Fruit fly (Drosophila melanogaster) whole organism, prepupa: ENCODE results near the gene Dnaaf6.

Experiments
- Blimp-1 ChIP-seq: fragments of 200-800 bp; sonication (Bioruptor generic); optimal IDR thresholded peaks from 3 replicates; lab custom pipeline; 2017; ENCODE audit warnings: missing biosample characterization, missing genetic modification characterization, mild to moderate bottlenecking, moderate library complexity, missing genetic modification reagents
- CG10631 ChIP-seq: fragments of 200-800 bp; sonication (Bioruptor generic); optimal IDR thresholded peaks from 2 replicates; lab custom pipeline; 2016; ENCODE audit warnings: missing biosample characterization, missing genetic modification characterization
- CG10669 ChIP-seq: fragments of 200-800 bp; sonication (Bioruptor generic); optimal IDR thresholded peaks from 3 replicates; lab custom pipeline; 2018; ENCODE audit warnings: missing biosample characterization, mild to moderate bottlenecking, missing genetic modification characterization, moderate library complexity
- CG11294 ChIP-seq: fragments of 200-800 bp; sonication (Bioruptor generic); IDR thresholded peaks from 2 replicates; pipeline ENCODE4 v1.3.6; 2022; ENCODE audit warnings: missing biosample characterization, missing genetic modification characterization
- CG16779 ChIP-seq: fragments of 200-800 bp; sonication (Bioruptor generic); optimal IDR thresholded peaks from 3 replicates; lab custom pipeline; 2017; ENCODE audit warnings: missing biosample characterization, mild to moderate bottlenecking, missing genetic modification characterization
- CG3032 ChIP-seq: fragments of 200-800 bp; optimal IDR thresholded peaks from 2 replicates; lab custom pipeline; 2019; ENCODE audit warnings: missing biosample characterization, mild to moderate bottlenecking, missing genetic modification characterization, moderate library complexity
- CG34406 ChIP-seq: fragments of 200-800 bp; sonication (Bioruptor generic); optimal IDR thresholded peaks from 3 replicates; lab custom pipeline; 2016; ENCODE audit warnings: missing biosample characterization, missing genetic modification characterization
- CG6163 ChIP-seq: fragments of 200-800 bp; sonication (Bioruptor generic); IDR thresholded peaks from 3 replicates; pipeline ENCODE4 v1.3.6; 2022; ENCODE audit warnings: missing biosample characterization, missing genetic modification characterization
- CG6854 ChIP-seq: fragments of 200-800 bp; sonication (Bioruptor generic); optimal IDR thresholded peaks from 2 replicates; lab custom pipeline; 2017; ENCODE audit warnings: missing biosample characterization, mild to moderate bottlenecking, missing genetic modification characterization
- CG7368 ChIP-seq: fragments of 200-800 bp; sonication (Bioruptor generic); optimal IDR thresholded peaks from 3 replicates; lab custom pipeline; 2016; ENCODE audit warnings: missing biosample characterization, missing genetic modification characterization
- CG8632 ChIP-seq: fragments of 200-800 bp; sonication (Bioruptor generic); optimal IDR thresholded peaks from 3 replicates; lab custom pipeline; 2016; ENCODE audit warnings: missing biosample characterization, missing genetic modification characterization
- CG9139 ChIP-seq: fragments of 200-800 bp; sonication (Bioruptor generic); optimal IDR thresholded peaks from 3 replicates; lab custom pipeline; 2017; ENCODE audit warnings: missing biosample characterization, mild to moderate bottlenecking, missing genetic modification characterization
- Eip78C ChIP-seq: fragments of 200-800 bp; sonication (Bioruptor generic); peaks from one replicate; lab custom pipeline; 2016; ENCODE audit warnings: missing biosample characterization, missing genetic modification characterization
- Ets96B ChIP-seq: fragments of 200-800 bp; optimal IDR thresholded peaks from 2 replicates; lab custom pipeline; 2019; ENCODE audit warnings: missing biosample characterization, mild to moderate bottlenecking, missing genetic modification characterization, moderate library complexity
- Gug ChIP-seq: fragments of 200-800 bp; sonication (Bioruptor generic); IDR thresholded peaks from 2 replicates; pipeline ENCODE4 v1.3.6; 2022; ENCODE audit warnings: missing biosample characterization, missing genetic modification characterization
- Hr38 ChIP-seq: sonication (Bioruptor generic); optimal IDR thresholded peaks from 2 replicates; lab custom pipeline; 2016; ENCODE audit warnings: missing biosample characterization, missing genetic modification characterization
- Hr4 ChIP-seq: fragments of 200-800 bp; sonication (Bioruptor generic); optimal IDR thresholded peaks from 3 replicates; lab custom pipeline; 2016; ENCODE audit warnings: missing biosample characterization, missing genetic modification characterization
- Lpt ChIP-seq: fragments of 200-800 bp; sonication (Bioruptor generic); optimal IDR thresholded peaks from 3 replicates; lab custom pipeline; 2016; ENCODE audit warnings: missing biosample characterization, missing genetic modification characterization
- Met ChIP-seq: fragments of 200-800 bp; sonication (Bioruptor generic); optimal IDR thresholded peaks from 3 replicates; lab custom pipeline; 2016; ENCODE audit warnings: missing biosample characterization, missing genetic modification characterization
- Smox ChIP-seq: fragments of 200-800 bp; sonication (Bioruptor generic); optimal IDR thresholded peaks from 3 replicates; lab custom pipeline; 2016; ENCODE audit warnings: missing biosample characterization, missing genetic modification characterization
- achi ChIP-seq: fragments of 200-800 bp; sonication (Bioruptor generic); optimal IDR thresholded peaks from 3 replicates; lab custom pipeline; 2016; ENCODE audit warnings: missing biosample characterization, missing genetic modification characterization
- dsx ChIP-seq: fragments of 200-800 bp; optimal IDR thresholded peaks from 3 replicates; lab custom pipeline; 2019; ENCODE audit warnings: missing biosample characterization, mild to moderate bottlenecking, missing genetic modification characterization, moderate library complexity; ENCODE audit not compliant: poor library complexity, severe bottlenecking
- eg ChIP-seq: fragments of 200-800 bp; sonication (Bioruptor generic); IDR thresholded peaks from 3 replicates; pipeline ENCODE4 v1.3.6; 2022; ENCODE audit warnings: missing biosample characterization, missing genetic modification characterization
- fd59A ChIP-seq: fragments of 200-800 bp; sonication (Bioruptor generic); optimal IDR thresholded peaks from 2 replicates; lab custom pipeline; 2017; ENCODE audit warnings: missing biosample characterization, mild to moderate bottlenecking, missing genetic modification characterization, missing genetic modification reagents
- fkh ChIP-seq: fragments of 200-800 bp; sonication (Bioruptor generic); optimal IDR thresholded peaks from 3 replicates; lab custom pipeline; 2017; ENCODE audit warnings: missing biosample characterization, mild to moderate bottlenecking, missing genetic modification characterization, moderate library complexity
- lz ChIP-seq: fragments of 200-800 bp; sonication (Bioruptor generic); optimal IDR thresholded peaks from 3 replicates; lab custom pipeline; 2016; ENCODE audit warnings: missing biosample characterization, missing genetic modification characterization
- net ChIP-seq: fragments of 200-800 bp; sonication (Bioruptor generic); optimal IDR thresholded peaks from 3 replicates; lab custom pipeline; 2016; ENCODE audit warnings: missing biosample characterization, missing genetic modification characterization
- pdm3 ChIP-seq: fragments of 200-800 bp; sonication (Bioruptor generic); optimal IDR thresholded peaks from 3 replicates; lab custom pipeline; 2016; ENCODE audit warnings: missing biosample characterization, missing genetic modification characterization
- salr ChIP-seq, 2 experiments: fragments of 200-800 bp; sonication (Bioruptor generic); optimal IDR thresholded peaks; 3 replicates each; lab custom pipeline; 2016 to 2018; ENCODE audit warnings: missing biosample characterization in 2 of 2, missing genetic modification characterization in 2 of 2, mild to moderate bottlenecking in 1 of 2
- spab ChIP-seq: fragments of 200-800 bp; sonication (Bioruptor generic); optimal IDR thresholded peaks from 2 replicates; lab custom pipeline; 2017; ENCODE audit warnings: missing biosample characterization, mild to moderate bottlenecking, missing genetic modification characterization, missing genetic modification reagents
- ss ChIP-seq, 2 experiments: fragments of 200-800 bp; sonication (Bioruptor generic); optimal IDR thresholded peaks; 2 replicates in 1 of 2; 3 replicates in 1 of 2; lab custom pipeline; 2017 to 2018; ENCODE audit warnings: mild to moderate bottlenecking in 2 of 2, missing biosample characterization in 2 of 2, missing genetic modification characterization in 2 of 2, moderate library complexity in 1 of 2
- svp ChIP-seq: fragments of 200-800 bp; sonication (Bioruptor generic); peaks from one replicate; lab custom pipeline; 2016; ENCODE audit warnings: missing biosample characterization, missing genetic modification characterization
- topi ChIP-seq: fragments of 200-800 bp; sonication (Bioruptor generic); optimal IDR thresholded peaks from 3 replicates; lab custom pipeline; 2016; ENCODE audit warnings: missing biosample characterization, missing genetic modification characterization
- vri ChIP-seq: fragments of 200-800 bp; sonication (Bioruptor generic); optimal IDR thresholded peaks from 3 replicates; lab custom pipeline; 2016; ENCODE audit warnings: missing biosample characterization, mild to moderate bottlenecking, missing genetic modification characterization

Gene Dnaaf6

DNA sequence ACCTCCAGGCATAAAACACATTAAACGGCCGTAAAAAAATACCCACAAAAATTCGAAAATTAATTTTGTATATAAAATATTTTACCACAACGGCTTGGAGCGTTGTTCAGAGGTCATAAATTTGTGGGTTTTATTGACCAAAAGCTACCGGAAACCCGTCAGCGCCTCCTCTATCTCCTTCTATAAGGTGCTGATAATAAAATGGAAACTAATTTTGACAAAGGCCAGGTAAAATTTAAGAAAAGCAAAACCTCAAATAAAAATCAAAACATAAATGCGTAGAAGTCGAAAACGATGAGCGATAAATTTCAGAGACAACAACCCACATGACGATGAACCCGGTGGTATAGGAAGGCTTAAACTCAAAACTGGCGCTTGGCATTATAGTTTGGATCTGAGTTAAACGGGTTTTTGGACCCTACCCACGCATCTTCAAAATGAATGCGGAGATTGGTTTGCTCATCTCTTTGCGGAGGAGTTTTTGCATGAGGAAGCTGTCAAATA lies 43.7 kb upstream of the Dnaaf6 start:
- peak; percentile 54 for TF ChIP-seq Eip78C (GFP tag; lab: Kevin White, UChicago)
- no peak for TF ChIP-seq Lpt (GFP tag; lab: Kevin White, UChicago)
- no peak for TF ChIP-seq Ets96B (tag; lab: Kevin White, UChicago)

DNA sequence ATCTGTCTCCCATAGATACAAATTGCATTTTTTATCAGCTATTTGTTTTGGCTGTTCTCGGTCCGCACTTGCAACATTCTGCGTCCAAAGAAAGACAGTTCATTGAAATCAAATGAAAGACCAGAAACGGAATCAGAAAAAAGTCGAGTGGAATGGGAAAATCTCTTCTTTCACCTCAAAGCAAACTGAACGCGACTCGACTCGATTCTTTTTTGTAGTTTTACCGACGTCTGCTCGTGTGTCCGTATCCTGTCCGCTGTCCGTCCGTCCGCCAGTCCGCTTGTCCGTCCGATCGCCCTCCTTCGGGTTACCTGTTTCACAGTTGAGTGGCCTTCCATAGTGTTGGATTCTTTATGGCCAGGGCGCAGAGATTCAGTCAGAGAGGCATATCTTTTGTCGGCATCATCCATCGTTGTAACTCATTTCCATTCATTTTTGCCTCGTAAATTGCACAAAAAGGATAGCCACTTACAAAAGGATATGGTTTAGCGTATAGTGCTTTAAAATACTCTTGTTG lies 42.5 kb upstream of the Dnaaf6 start:
- TF ChIP-seq CG7368 (GFP tag; lab: Kevin White, UChicago) (no peak), net (GFP tag; lab: Kevin White, UChicago) (no peak), Eip78C (GFP tag; lab: Kevin White, UChicago) (no peak), Hr4 (GFP tag; lab: Kevin White, UChicago) (no peak), svp (no peak), eg (GFP tag; lab: Robert Waterston, UW) (no peak)

DNA sequence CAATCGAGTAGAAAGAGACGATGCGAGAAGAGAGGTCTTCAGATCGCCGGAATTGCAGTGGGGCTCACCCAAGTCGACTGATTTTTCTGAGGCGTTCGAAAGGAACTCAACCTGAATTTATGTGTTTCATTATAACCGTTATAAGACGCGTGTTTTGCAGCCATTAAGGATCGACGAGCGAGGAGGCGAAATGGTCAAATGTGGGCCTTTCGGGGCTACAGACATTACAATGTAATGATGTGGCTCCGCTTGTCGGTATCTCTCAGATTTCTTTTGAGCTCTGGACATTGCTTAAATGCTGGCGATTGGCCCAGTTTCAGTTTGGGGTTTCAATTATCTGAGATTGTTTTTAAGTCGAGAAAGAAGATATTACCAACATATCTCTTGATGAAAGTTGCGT lies 41.7 kb upstream of the Dnaaf6 start:
- TF ChIP-seq svp (peak; percentile 8), Smox (GFP tag; lab: Kevin White, UChicago) (no peak), lz (no peak), pdm3 (no peak), topi (GFP tag; lab: Kevin White, UChicago) (no peak), CG10669 (no peak), dsx (GFP tag; lab: Kevin White, UChicago) (peak; percentile 72), CG8632 (GFP tag; lab: Kevin White, UChicago) (no peak), fd59A (GFP tag; lab: Kevin White, UChicago) (no peak), salr (GFP tag; optimal IDR thresholded peaks at IDR 0.05; lab: Kevin White, UChicago) (no peak), Eip78C (GFP tag; lab: Kevin White, UChicago) (peak; percentile 54), CG6854 (GFP tag; lab: Kevin White, UChicago) (peak; percentile 34), CG3032 (tag; lab: Kevin White, UChicago) (no peak), CG10631 (GFP tag; lab: Kevin White, UChicago) (no peak)

DNA sequence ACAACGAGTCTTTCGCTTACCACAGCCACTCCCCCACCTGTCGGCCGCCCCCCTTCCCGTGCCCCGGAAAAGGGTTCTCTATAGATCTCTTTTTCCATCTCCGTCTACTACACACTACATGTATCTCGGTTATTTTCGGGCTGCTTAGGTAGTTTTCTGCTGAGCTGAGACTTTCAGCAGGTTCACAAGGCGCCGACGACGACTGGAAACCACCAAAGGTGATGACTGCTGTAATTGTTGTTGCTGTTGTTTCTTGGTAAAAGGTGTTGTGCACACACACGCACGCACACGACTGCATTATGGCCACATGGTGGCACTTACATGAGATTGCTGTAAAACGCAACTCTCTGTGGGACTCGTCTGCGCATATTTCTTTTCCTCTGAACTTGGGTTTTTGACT lies 40.9 kb upstream of the Dnaaf6 start:
- peak in 1 of 2 experiments; percentile 33 for TF ChIP-seq ss (GFP tag; optimal IDR thresholded peaks at IDR 0.05; lab: Kevin White, UChicago)
- TF ChIP-seq dsx (GFP tag; lab: Kevin White, UChicago) = peak; percentile 26
- TF ChIP-seq CG16779 (tag; lab: Kevin White, UChicago) = no peak
- no peak for TF ChIP-seq CG10631 (GFP tag; lab: Kevin White, UChicago)
- TF ChIP-seq CG11294 = no peak
- TF ChIP-seq CG6163 (GFP tag; lab: Robert Waterston, UW) = no peak
- no peak for TF ChIP-seq spab (GFP tag; lab: Kevin White, UChicago)
- TF ChIP-seq achi (GFP tag; lab: Kevin White, UChicago) = no peak
- TF ChIP-seq lz = no peak
- no peak for TF ChIP-seq CG8632 (GFP tag; lab: Kevin White, UChicago)

DNA sequence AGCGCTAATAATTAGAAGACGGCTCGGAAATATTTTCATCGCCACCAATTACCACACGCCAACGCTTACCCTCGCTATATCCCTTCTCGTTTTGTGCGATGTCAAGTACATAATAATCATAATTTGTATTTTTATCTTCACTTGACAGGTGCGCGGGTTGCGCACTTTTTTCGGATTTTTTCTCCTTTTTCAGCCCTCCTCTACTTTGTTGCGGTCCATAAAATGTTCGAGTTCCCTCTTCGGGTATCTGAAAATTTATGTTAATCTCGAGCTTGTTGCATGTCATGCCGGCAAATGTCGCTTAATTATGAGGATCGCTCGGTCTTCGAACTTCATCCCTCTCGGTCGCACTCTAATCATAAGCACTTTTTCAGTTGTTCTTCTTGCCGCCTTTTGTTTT lies 39.4 kb upstream of the Dnaaf6 start:
- TF ChIP-seq CG7368 (GFP tag; lab: Kevin White, UChicago) (no peak), CG9139 (GFP tag; lab: Kevin White, UChicago) (no peak), CG34406 (GFP tag; lab: Kevin White, UChicago) (no peak), ss (GFP tag; optimal IDR thresholded peaks at IDR 0.05; lab: Kevin White, UChicago) (no peak), CG6854 (GFP tag; lab: Kevin White, UChicago) (no peak), dsx (GFP tag; lab: Kevin White, UChicago) (peak; percentile 58), Gug (GFP tag; lab: Robert Waterston, UW) (no peak), Met (no peak)

DNA sequence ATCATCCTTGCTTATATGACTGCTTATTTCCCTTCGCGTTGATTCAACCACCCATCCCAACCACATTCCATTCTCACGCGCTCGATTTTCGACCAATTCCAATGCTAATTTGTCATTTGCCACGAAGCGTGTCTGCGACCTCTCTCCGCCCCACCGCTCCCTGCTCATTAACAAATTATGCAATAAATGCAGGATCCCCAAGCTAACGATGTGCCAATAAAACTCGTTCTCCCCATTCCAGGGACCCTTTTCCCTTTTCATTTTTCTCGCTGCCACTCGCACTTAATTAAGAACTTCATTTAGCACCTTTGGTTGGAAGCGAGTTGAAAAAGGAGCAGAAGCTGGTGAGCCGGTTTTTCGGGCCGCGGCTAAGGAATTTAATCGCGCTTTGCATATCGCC lies 38.6 kb upstream of the Dnaaf6 start:
- TF ChIP-seq Eip78C (GFP tag; lab: Kevin White, UChicago) = peak; percentile 49
- TF ChIP-seq CG10669 = no peak
- no peak for TF ChIP-seq Hr38
- TF ChIP-seq dsx (GFP tag; lab: Kevin White, UChicago) = peak; percentile 11
- TF ChIP-seq Blimp-1 (GFP tag; lab: Kevin White, UChicago) = peak; percentile 70
- TF ChIP-seq fkh (GFP tag; lab: Kevin White, UChicago) = no peak
- TF ChIP-seq ss (GFP tag; optimal IDR thresholded peaks at IDR 0.05; lab: Kevin White, UChicago) = peak in 1 of 2 experiments; percentile 6
- TF ChIP-seq CG6854 (GFP tag; lab: Kevin White, UChicago) = peak; percentile 36
- TF ChIP-seq vri (GFP tag; lab: Kevin White, UChicago) = peak; percentile 89
- TF ChIP-seq svp = peak; percentile 66
- no peak for TF ChIP-seq fd59A (GFP tag; lab: Kevin White, UChicago)
